Worm (Caenorhabditis elegans) whole organism, L3 larva: ENCODE results near the gene T09D3.3.

ENCODE experiments used
- ceh-28 ChIP-seq: fragments of 150-350 bp; optimal IDR thresholded peaks from 2 replicates; lab custom pipeline; 2014; ENCODE audit warnings: missing biosample characterization, missing genetic modification reagents, missing genetic modification characterization
- mdl-1 ChIP-seq: fragments of 150-350 bp; optimal IDR thresholded peaks from 2 replicates; lab custom pipeline; 2014; ENCODE audit warnings: missing biosample characterization, missing genetic modification characterization
- nfya-1 ChIP-seq: sonication (generic microtip); optimal IDR thresholded peaks from 2 replicates; lab custom pipeline; 2017; ENCODE audit warnings: missing genetic modification characterization, mild to moderate bottlenecking, missing compliant biosample characterization, antibody characterized with exemption, moderate library complexity; ENCODE audit not compliant: insufficient read depth
- nhr-12 ChIP-seq: fragments of 150-350 bp; optimal IDR thresholded peaks from 2 replicates; lab custom pipeline; 2014; ENCODE audit warnings: missing biosample characterization, missing genetic modification characterization
- nhr-77 ChIP-seq: fragments of 150-350 bp; optimal IDR thresholded peaks from 2 replicates; lab custom pipeline; 2014; ENCODE audit warnings: missing biosample characterization, missing genetic modification characterization
- pha-4 ChIP-seq: fragments of 150-350 bp; optimal IDR thresholded peaks from 2 replicates; lab custom pipeline; 2014; ENCODE audit warnings: missing biosample characterization, missing genetic modification reagents, missing genetic modification characterization
- snpc-4 ChIP-seq: fragments of 150-350 bp; optimal IDR thresholded peaks from 2 replicates; lab custom pipeline; 2014; ENCODE audit warnings: missing biosample characterization, missing genetic modification characterization

ce11 chrV:5301226-5301625, 48.1 kb downstream of the T09D3.3 start:
- TF ChIP-seq snpc-4: no peak
- TF ChIP-seq nhr-77 (tag; lab: Kevin White, UChicago): no peak
- no peak for TF ChIP-seq nhr-12 (tag; lab: Kevin White, UChicago)
- peak; percentile 13 for TF ChIP-seq pha-4 (tag; lab: Kevin White, UChicago)
- TF ChIP-seq mdl-1 (tag; lab: Kevin White, UChicago): no peak
- TF ChIP-seq nfya-1 (tag; lab: Kevin White, UChicago): no peak
- TF ChIP-seq ceh-28 (tag; lab: Kevin White, UChicago): no peak
